Worm (Caenorhabditis elegans) whole organism, L4 larva: Measurements from ENCODE around the gene pcyt-1.

ENCODE experiments used
- Y75B8A.6 ChIP-seq: fragments of 200-800 bp; sonication (Bioruptor generic); IDR thresholded peaks from 2 replicates; pipeline ENCODE4 v1.3.6; 2022; ENCODE audit warnings: missing genetic modification reagents, missing genetic modification characterization, missing compliant biosample characterization
- jun-1 ChIP-seq: fragments of 150-350 bp; optimal IDR thresholded peaks from 2 replicates; lab custom pipeline; 2014; ENCODE audit warnings: missing biosample characterization, missing genetic modification reagents, missing genetic modification characterization
- lin-29 ChIP-seq: fragments of 200-800 bp; sonication (Bioruptor generic); IDR thresholded peaks from 2 replicates; pipeline ENCODE4 v1.3.6; 2022; ENCODE audit warnings: missing genetic modification reagents, missing genetic modification characterization, missing compliant biosample characterization
- nhr-41 ChIP-seq: fragments of 200-800 bp; sonication (Bioruptor generic); IDR thresholded peaks from 2 replicates; pipeline ENCODE4 v1.3.6; 2022; ENCODE audit warnings: missing genetic modification reagents, missing genetic modification characterization, missing compliant biosample characterization
- nhr-76 ChIP-seq: fragments of 150-350 bp; optimal IDR thresholded peaks from 2 replicates; lab custom pipeline; 2014; ENCODE audit warnings: missing biosample characterization, missing genetic modification characterization
- saeg-2 ChIP-seq: fragments of 200-800 bp; sonication (Bioruptor generic); IDR thresholded peaks from 2 replicates; pipeline ENCODE4 v1.3.6; 2022; ENCODE audit warnings: missing genetic modification reagents, missing genetic modification characterization, missing compliant biosample characterization
- unc-130 ChIP-seq: sonication (generic microtip); optimal IDR thresholded peaks from 2 replicates; lab custom pipeline; 2016; ENCODE audit warnings: missing genetic modification reagents, missing genetic modification characterization, missing compliant biosample characterization

DNA sequence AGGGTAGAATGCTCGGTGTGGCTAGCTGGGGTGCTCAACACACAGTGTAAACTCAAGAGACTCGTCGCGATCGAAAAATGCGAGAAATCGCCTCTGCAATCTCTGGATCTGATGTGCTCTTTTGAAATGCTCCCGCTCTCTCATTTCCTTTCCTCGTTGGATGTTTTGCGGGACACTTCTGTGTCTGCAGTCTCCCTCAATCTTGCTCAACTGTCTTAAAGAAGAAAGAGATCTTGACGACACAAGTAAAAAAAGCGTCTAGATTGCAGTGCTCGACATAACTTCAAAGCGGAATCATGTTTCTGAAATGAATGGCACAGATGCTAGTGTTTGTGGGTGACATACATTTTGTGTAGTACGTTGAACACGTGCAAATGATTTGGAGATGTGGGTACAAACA, 1.5 kb downstream of the pcyt-1 start:
- no peak for TF ChIP-seq Y75B8A.6 (GFP tag; lab: Robert Waterston, UW)
- TF ChIP-seq unc-130 (GFP tag; lab: Kevin White, UChicago) = no peak
- TF ChIP-seq nhr-41 (GFP tag; lab: Robert Waterston, UW) = no peak
- TF ChIP-seq nhr-76 (tag; lab: Kevin White, UChicago) = no peak
- TF ChIP-seq lin-29 (GFP tag; lab: Robert Waterston, UW) = no peak
- no peak for TF ChIP-seq jun-1 (tag; lab: Kevin White, UChicago)
- TF ChIP-seq saeg-2 = no peak
